Worm (Caenorhabditis elegans) whole organism, young adult: ENCODE data around the gene F59A1.16.

Experiments used
- B0261.1 ChIP-seq: sonication (generic microtip); optimal IDR thresholded peaks from 2 replicates; lab custom pipeline; 2016; ENCODE audit warnings: mild to moderate bottlenecking, missing genetic modification characterization, moderate library complexity, missing compliant biosample characterization
- B0336.3 ChIP-seq: fragments of 200-800 bp; sonication (Bioruptor generic); IDR thresholded peaks from 2 replicates; pipeline ENCODE4 v1.3.6; 2022; ENCODE audit warnings: missing genetic modification characterization, missing compliant biosample characterization
- C17E4.6 ChIP-seq: fragments of 200-800 bp; sonication (Bioruptor generic); IDR thresholded peaks from 2 replicates; pipeline ENCODE4 v1.3.6; 2022; ENCODE audit warnings: missing genetic modification reagents, missing genetic modification characterization, missing compliant biosample characterization
- F10E7.11 ChIP-seq: sonication (generic microtip); optimal IDR thresholded peaks from 2 replicates; lab custom pipeline; 2017; ENCODE audit warnings: mild to moderate bottlenecking, missing genetic modification characterization, moderate library complexity, missing compliant biosample characterization
- F39B2.1 ChIP-seq: fragments of 200-800 bp; sonication (Bioruptor generic); IDR thresholded peaks from 2 replicates; pipeline ENCODE4 v1.3.6; 2022; ENCODE audit warnings: missing genetic modification reagents, missing genetic modification characterization, missing compliant biosample characterization
- F49E8.2 ChIP-seq: sonication (generic microtip); optimal IDR thresholded peaks from 3 replicates; lab custom pipeline; 2017; ENCODE audit warnings: missing genetic modification characterization, mild to moderate bottlenecking, missing compliant biosample characterization, antibody characterized with exemption, moderate library complexity; ENCODE audit not compliant: insufficient read depth
- F57A8.1 ChIP-seq: fragments of 200-800 bp; sonication (Bioruptor generic); optimal IDR thresholded peaks from 2 replicates; lab custom pipeline; 2018; ENCODE audit warnings: mild to moderate bottlenecking, missing genetic modification characterization, moderate library complexity, missing compliant biosample characterization
- F57C9.4 ChIP-seq: sonication (generic microtip); optimal IDR thresholded peaks from 2 replicates; lab custom pipeline; 2017; ENCODE audit warnings: mild to moderate bottlenecking, missing genetic modification characterization, missing compliant biosample characterization
- T07F8.4 ChIP-seq: sonication (generic microtip); optimal IDR thresholded peaks from 2 replicates; lab custom pipeline; 2016; ENCODE audit warnings: mild to moderate bottlenecking, missing genetic modification characterization, moderate library complexity, missing compliant biosample characterization
- T26A5.8 ChIP-seq: sonication (generic microtip); optimal IDR thresholded peaks from 2 replicates; lab custom pipeline; 2016; ENCODE audit warnings: missing genetic modification characterization, missing compliant biosample characterization
- Y53G8AR.9 ChIP-seq: fragments of 200-800 bp; sonication (Bioruptor generic); conservative IDR thresholded peaks from 2 replicates; pipeline ENCODE4 v1.3.6; 2022; ENCODE audit warnings: missing genetic modification reagents, missing genetic modification characterization, missing compliant biosample characterization
- Y67H2A.10 ChIP-seq: fragments of 200-800 bp; sonication (Bioruptor generic); conservative IDR thresholded peaks from 2 replicates; pipeline ENCODE4 v1.3.6; 2022; ENCODE audit warnings: missing genetic modification reagents, missing genetic modification characterization, missing compliant biosample characterization
- Y95B8A.8 ChIP-seq: fragments of 200-800 bp; sonication (Bioruptor generic); IDR thresholded peaks from 2 replicates; pipeline ENCODE4 v1.3.6; 2022; ENCODE audit warnings: missing genetic modification reagents, missing genetic modification characterization, missing compliant biosample characterization
- akir-1 ChIP-seq: fragments of 200-800 bp; sonication (Bioruptor generic); optimal IDR thresholded peaks from 2 replicates; lab custom pipeline; 2018; ENCODE audit warnings: mild to moderate bottlenecking, missing genetic modification characterization, moderate library complexity, missing compliant biosample characterization
- ama-1 ChIP-seq, 3 experiments: fragments of 150-350 bp in 1 of 3; sonication (generic microtip) in 2 of 3; optimal IDR thresholded peaks; 2 replicates each; lab custom pipeline; 2014 to 2018; ENCODE audit warnings: missing biosample characterization in 2 of 3, missing genetic modification characterization in 2 of 3, missing genetic modification reagents in 2 of 3
- aptf-2 ChIP-seq: fragments of 200-800 bp; sonication (Bioruptor generic); conservative IDR thresholded peaks from 2 replicates; pipeline ENCODE4 v1.3.6; 2022; ENCODE audit warnings: missing genetic modification reagents, missing genetic modification characterization, missing compliant biosample characterization
- atf-7 ChIP-seq: sonication (generic microtip); optimal IDR thresholded peaks from 2 replicates; lab custom pipeline; 2017; ENCODE audit warnings: mild to moderate bottlenecking, missing genetic modification characterization, missing compliant biosample characterization
- athp-1 ChIP-seq: sonication (generic microtip); optimal IDR thresholded peaks from 2 replicates; lab custom pipeline; 2017; ENCODE audit warnings: mild to moderate bottlenecking, missing genetic modification characterization, missing compliant biosample characterization
- attf-5 ChIP-seq: fragments of 200-800 bp; sonication (Bioruptor generic); optimal IDR thresholded peaks from 2 replicates; lab custom pipeline; 2018; ENCODE audit warnings: mild to moderate bottlenecking, missing genetic modification characterization, missing compliant biosample characterization
- bed-2 ChIP-seq: fragments of 200-800 bp; sonication (Bioruptor generic); IDR thresholded peaks from 2 replicates; pipeline ENCODE4 v1.3.6; 2022; ENCODE audit warnings: missing genetic modification reagents, missing genetic modification characterization, missing compliant biosample characterization
- ccch-3 ChIP-seq: fragments of 200-800 bp; sonication (Bioruptor generic); optimal IDR thresholded peaks from 2 replicates; lab custom pipeline; 2018; ENCODE audit warnings: mild to moderate bottlenecking, missing genetic modification characterization, missing compliant biosample characterization
- cebp-2 ChIP-seq: fragments of 200-800 bp; sonication (Bioruptor generic); IDR thresholded peaks from 2 replicates; pipeline ENCODE4 v1.3.6; 2022; ENCODE audit warnings: missing genetic modification characterization, missing compliant biosample characterization
- egl-18 ChIP-seq: fragments of 200-800 bp; sonication (Bioruptor generic); IDR thresholded peaks from 2 replicates; pipeline ENCODE4 v1.3.6; 2022; ENCODE audit warnings: missing genetic modification reagents, missing genetic modification characterization, missing compliant biosample characterization
- egl-44 ChIP-seq: fragments of 200-800 bp; sonication (Bioruptor generic); IDR thresholded peaks from 2 replicates; pipeline ENCODE4 v1.3.6; 2022; ENCODE audit warnings: missing genetic modification reagents, missing genetic modification characterization, missing compliant biosample characterization
- egrh-3 ChIP-seq: fragments of 200-800 bp; sonication (Bioruptor generic); IDR thresholded peaks from 2 replicates; pipeline ENCODE4 v1.3.6; 2022; ENCODE audit warnings: missing genetic modification reagents, missing genetic modification characterization, missing compliant biosample characterization
- ekl-4 ChIP-seq: fragments of 200-800 bp; sonication (Bioruptor generic); IDR thresholded peaks from 2 replicates; pipeline ENCODE4 v1.3.6; 2022; ENCODE audit warnings: missing genetic modification reagents, missing genetic modification characterization, missing compliant biosample characterization
- ets-4 ChIP-seq: fragments of 200-800 bp; sonication (Bioruptor generic); optimal IDR thresholded peaks from 2 replicates; lab custom pipeline; 2018; ENCODE audit warnings: mild to moderate bottlenecking, missing genetic modification characterization, missing compliant biosample characterization
- fkh-3 ChIP-seq: sonication (generic microtip); optimal IDR thresholded peaks from 2 replicates; lab custom pipeline; 2016; ENCODE audit warnings: mild to moderate bottlenecking, missing genetic modification characterization, missing compliant biosample characterization
- gei-17 ChIP-seq: fragments of 200-800 bp; sonication (Bioruptor generic); optimal IDR thresholded peaks from 2 replicates; lab custom pipeline; 2018; ENCODE audit warnings: mild to moderate bottlenecking, missing genetic modification characterization, missing compliant biosample characterization
- hmg-20 ChIP-seq: fragments of 200-800 bp; sonication (Bioruptor generic); IDR thresholded peaks from 2 replicates; pipeline ENCODE4 v1.3.6; 2022; ENCODE audit warnings: missing genetic modification reagents, missing genetic modification characterization, missing compliant biosample characterization
- lin-40 ChIP-seq: sonication (generic microtip); optimal IDR thresholded peaks from 2 replicates; lab custom pipeline; 2016; ENCODE audit warnings: missing genetic modification characterization, mild to moderate bottlenecking, missing compliant biosample characterization, missing genotype, missing genetic modification reagents
- lir-1 ChIP-seq: fragments of 200-800 bp; sonication (Bioruptor generic); conservative IDR thresholded peaks from 2 replicates; pipeline ENCODE4 v1.3.6; 2022; ENCODE audit warnings: missing genetic modification reagents, missing genetic modification characterization, missing compliant biosample characterization
- lsy-27 ChIP-seq: sonication (generic microtip); optimal IDR thresholded peaks from 2 replicates; lab custom pipeline; 2017; ENCODE audit warnings: missing genetic modification characterization, mild to moderate bottlenecking, missing compliant biosample characterization, antibody characterized with exemption, missing genotype, borderline replicate concordance; ENCODE audit not compliant: insufficient read depth
- madf-10 ChIP-seq: sonication (generic microtip); optimal IDR thresholded peaks from 2 replicates; lab custom pipeline; 2016; ENCODE audit warnings: mild to moderate bottlenecking, missing genetic modification characterization, missing compliant biosample characterization
- madf-3 ChIP-seq: fragments of 200-800 bp; sonication (Bioruptor generic); IDR thresholded peaks from 2 replicates; pipeline ENCODE4 v1.3.6; 2022; ENCODE audit warnings: missing genetic modification reagents, missing genetic modification characterization, missing compliant biosample characterization
- madf-6 ChIP-seq: fragments of 200-800 bp; sonication (Bioruptor generic); IDR thresholded peaks from 2 replicates; pipeline ENCODE4 v1.3.6; 2022; ENCODE audit warnings: missing genetic modification reagents, missing genetic modification characterization, missing compliant biosample characterization
- mel-28 ChIP-seq: sonication (generic microtip); optimal IDR thresholded peaks from 2 replicates; lab custom pipeline; 2016; ENCODE audit warnings: borderline replicate concordance, mild to moderate bottlenecking, missing genetic modification characterization, missing compliant biosample characterization
- nfya-1 ChIP-seq: sonication (generic microtip); optimal IDR thresholded peaks from 2 replicates; lab custom pipeline; 2017; ENCODE audit warnings: antibody characterized with exemption, missing compliant biosample characterization, missing genetic modification characterization, borderline replicate concordance; ENCODE audit not compliant: insufficient read depth
- nfya-2 ChIP-seq: fragments of 200-800 bp; sonication (Bioruptor generic); IDR thresholded peaks from 2 replicates; pipeline ENCODE4 v1.3.6; 2022; ENCODE audit warnings: missing genetic modification reagents, missing genetic modification characterization, missing compliant biosample characterization
- nhr-120 ChIP-seq: fragments of 200-800 bp; sonication (Bioruptor generic); IDR thresholded peaks from 2 replicates; pipeline ENCODE4 v1.3.6; 2022; ENCODE audit warnings: missing genetic modification characterization, missing compliant biosample characterization
- nhr-27 ChIP-seq: fragments of 200-800 bp; sonication (Bioruptor generic); optimal IDR thresholded peaks from 2 replicates; lab custom pipeline; 2018; ENCODE audit warnings: mild to moderate bottlenecking, missing genetic modification characterization, moderate library complexity, missing compliant biosample characterization
- nhr-90 ChIP-seq: sonication (generic microtip); optimal IDR thresholded peaks from 2 replicates; lab custom pipeline; 2016; ENCODE audit warnings: missing genotype, mild to moderate bottlenecking, missing genetic modification characterization, missing compliant biosample characterization
- pha-4 ChIP-seq: fragments of 150-350 bp; sonication (generic microtip); optimal IDR thresholded peaks from 2 replicates; lab custom pipeline; 2014; ENCODE audit warnings: missing biosample characterization, missing genetic modification reagents, missing genetic modification characterization
- rec-8 ChIP-seq, 2 experiments: sonication (generic microtip); optimal IDR thresholded peaks; 2 replicates each; lab custom pipeline; 2016; ENCODE audit warnings: mild to moderate bottlenecking in 2 of 2, missing genetic modification characterization in 2 of 2, missing genetic modification reagents in 2 of 2, missing genotype in 2 of 2, missing biosample characterization in 1 of 2, missing compliant biosample characterization in 1 of 2, moderate library complexity in 1 of 2
- sea-2 ChIP-seq: fragments of 200-800 bp; sonication (Bioruptor generic); IDR thresholded peaks from 2 replicates; pipeline ENCODE4 v1.3.6; 2022; ENCODE audit warnings: missing genetic modification characterization, missing compliant biosample characterization
- tbp1 ChIP-seq: fragments of 200-800 bp; sonication (Bioruptor generic); optimal IDR thresholded peaks from 2 replicates; lab custom pipeline; 2018; ENCODE audit warnings: mild to moderate bottlenecking, missing genetic modification characterization, missing compliant biosample characterization
- tbx-9 ChIP-seq: sonication (generic microtip); optimal IDR thresholded peaks from 2 replicates; lab custom pipeline; 2016; ENCODE audit warnings: borderline replicate concordance, missing genetic modification characterization, inconsistent platforms, missing compliant biosample characterization
- ztf-22 ChIP-seq: fragments of 200-800 bp; sonication (Bioruptor generic); optimal IDR thresholded peaks from 2 replicates; lab custom pipeline; 2018; ENCODE audit warnings: mild to moderate bottlenecking, missing genetic modification characterization, moderate library complexity, missing compliant biosample characterization
- ztf-28 ChIP-seq: fragments of 200-800 bp; sonication (Bioruptor generic); IDR thresholded peaks from 2 replicates; pipeline ENCODE4 v1.3.6; 2022; ENCODE audit warnings: missing genetic modification reagents, missing genetic modification characterization, missing compliant biosample characterization

F59A1.16 gene

ce11 chrV:17659228-17659627 is 25.5 kb downstream of the F59A1.16 start, which contains the start of gene fbxa-108 (continued):
- TF ChIP-seq tbx-9 (tag; lab: Kevin White, UChicago) (no peak), ztf-22 (GFP tag; lab: Kevin White, UChicago) (peak; percentile 79), Y53G8AR.9 (no peak), egrh-3 (GFP tag; lab: Robert Waterston, UW) (no peak), F49E8.2 (tag; lab: Kevin White, UChicago) (no peak), Y67H2A.10 (GFP tag; lab: Robert Waterston, UW) (no peak), fkh-3 (no peak), ekl-4 (no peak), ets-4 (GFP tag; lab: Kevin White, UChicago) (peak; percentile 67), nhr-90 (tag; lab: Kevin White, UChicago) (peak; percentile 59), madf-6 (GFP tag; lab: Robert Waterston, UW) (no peak), B0336.3 (GFP tag; lab: Robert Waterston, UW) (peak; percentile 64), lsy-27 (tag; lab: Kevin White, UChicago) (no peak), madf-10 (tag; lab: Kevin White, UChicago) (peak; percentile 33), atf-7 (peak; percentile 78), F39B2.1 (GFP tag; lab: Robert Waterston, UW) (no peak), C17E4.6 (GFP tag; lab: Robert Waterston, UW) (no peak), Y95B8A.8 (no peak), egl-44 (GFP tag; lab: Robert Waterston, UW) (0 out of 2 replicates have a peak, but pooled peaks have one; percentile 46), nhr-120 (GFP tag; lab: Robert Waterston, UW) (no peak), T07F8.4 (tag; lab: Kevin White, UChicago) (no peak), aptf-2 (GFP tag; lab: Robert Waterston, UW) (no peak), akir-1 (GFP tag; lab: Kevin White, UChicago) (no peak), F10E7.11 (no peak), F57C9.4 (tag; lab: Kevin White, UChicago) (no peak), mel-28 (no peak), bed-2 (no peak), ztf-28 (no peak), cebp-2 (GFP tag; lab: Robert Waterston, UW) (no peak), pha-4 (tag; lab: Kevin White, UChicago) (peak; percentile 82), B0261.1 (tag; lab: Kevin White, UChicago) (no peak), ccch-3 (GFP tag; lab: Kevin White, UChicago) (no peak), nhr-27 (tag; lab: Kevin White, UChicago) (no peak), attf-5 (peak; percentile 13), ama-1 (optimal IDR thresholded peaks at IDR 0.05; lab: Kevin White, UChicago) (no peak), ama-1 (GFP tag; optimal IDR thresholded peaks at IDR 0.05; lab: Kevin White, UChicago) (no peak), T26A5.8 (tag; lab: Kevin White, UChicago) (no peak), F57A8.1 (no peak), nfya-1 (tag; lab: Kevin White, UChicago) (no peak), madf-3 (GFP tag; lab: Robert Waterston, UW) (no peak), athp-1 (tag; lab: Kevin White, UChicago) (no peak), sea-2 (GFP tag; lab: Robert Waterston, UW) (no peak), nfya-2 (no peak), egl-18 (no peak), rec-8 (tag; optimal IDR thresholded peaks at IDR 0.05; lab: Kevin White, UChicago) (no peak), lin-40 (no peak), hmg-20 (GFP tag; lab: Robert Waterston, UW) (no peak), lir-1 (GFP tag; lab: Robert Waterston, UW) (no peak), gei-17 (GFP tag; lab: Kevin White, UChicago) (no peak), tbp1 (GFP tag; lab: Kevin White, UChicago) (peak; percentile 22)
